Worm (Caenorhabditis elegans): ENCODE results near the gene Y22D7AL.7.

Y22D7AL.7 gene

DNA sequence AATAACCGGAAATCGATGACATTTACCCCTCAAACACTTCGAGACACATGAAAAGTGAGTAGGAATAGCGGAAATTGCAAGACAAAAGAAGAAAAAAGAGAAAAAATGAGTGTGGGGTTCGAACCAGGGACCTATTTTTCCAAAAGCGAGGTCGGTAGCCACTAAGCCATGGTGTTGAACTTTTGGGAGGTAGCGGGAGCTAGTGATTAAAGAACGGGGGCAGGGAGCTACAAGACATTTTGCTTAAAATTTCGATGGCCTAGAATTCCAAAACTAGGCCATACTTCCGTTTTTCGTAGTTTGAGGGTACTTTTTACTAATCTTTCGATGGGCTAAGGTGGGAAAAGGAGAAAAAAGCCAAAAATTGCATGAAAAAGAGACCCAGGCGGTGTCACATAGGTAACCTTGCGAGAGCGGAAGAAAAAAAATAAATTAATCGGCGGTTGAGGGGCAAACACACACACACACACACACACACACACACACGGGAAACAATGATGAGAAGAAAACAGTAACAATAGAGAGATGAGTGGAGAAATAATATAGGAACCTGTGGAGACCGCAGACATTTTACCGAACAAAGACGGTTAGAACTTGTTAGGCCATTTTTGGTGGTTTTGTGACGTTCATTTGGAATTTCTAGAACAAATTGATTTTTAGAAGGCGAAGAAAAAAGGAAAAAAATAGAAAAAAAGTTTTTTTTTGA, 25.1 kb downstream of the Y22D7AL.7 start (continued):
- TF ChIP-seq sma-3 (GFP tag; optimal IDR thresholded peaks at IDR 0.05): no peak
- TF ChIP-seq ztf-1 (GFP tag; conservative IDR thresholded peaks at IDR 0.05): no peak
- no peak for TF ChIP-seq aly-2 (tag; optimal IDR thresholded peaks at IDR 0.05)
- no peak for TF ChIP-seq unc-39 (tag; optimal IDR thresholded peaks at IDR 0.05)
- no peak for TF ChIP-seq peb-1 (tag; optimal IDR thresholded peaks at IDR 0.05)

DNA sequence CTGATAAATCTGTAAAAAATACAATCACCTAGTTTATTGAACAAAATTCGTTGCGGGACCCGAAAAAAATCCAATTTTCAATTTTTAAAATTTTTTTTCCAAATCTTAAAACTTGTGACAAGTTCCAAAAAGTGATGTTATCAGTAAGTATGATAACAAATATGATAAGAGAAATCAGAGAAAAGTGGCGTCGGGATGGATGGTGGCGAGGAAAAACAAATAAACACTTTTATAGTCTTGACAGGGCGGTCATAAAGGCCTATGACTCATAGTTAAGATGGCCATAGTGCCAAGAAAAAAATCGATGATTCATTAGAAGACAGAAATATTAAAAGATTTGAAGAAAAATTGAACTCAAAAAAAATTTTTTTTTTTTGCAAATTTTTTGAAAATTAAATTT, 26.1 kb downstream of the Y22D7AL.7 start:
- TF ChIP-seq fos-1 (tag; optimal IDR thresholded peaks at IDR 0.05) (peak; percentile 93), ama-1 (optimal IDR thresholded peaks at IDR 0.05) (no peak), nhr-77 (tag; optimal IDR thresholded peaks at IDR 0.05) (no peak), crh-2 (tag; optimal IDR thresholded peaks at IDR 0.05) (peak; percentile 2), sma-3 (GFP tag; optimal IDR thresholded peaks at IDR 0.05) (peak; percentile 25), sma-9 (GFP tag; optimal IDR thresholded peaks at IDR 0.05) (peak; percentile 30), sma-9 (tag; optimal IDR thresholded peaks at IDR 0.05) (no peak)

DNA sequence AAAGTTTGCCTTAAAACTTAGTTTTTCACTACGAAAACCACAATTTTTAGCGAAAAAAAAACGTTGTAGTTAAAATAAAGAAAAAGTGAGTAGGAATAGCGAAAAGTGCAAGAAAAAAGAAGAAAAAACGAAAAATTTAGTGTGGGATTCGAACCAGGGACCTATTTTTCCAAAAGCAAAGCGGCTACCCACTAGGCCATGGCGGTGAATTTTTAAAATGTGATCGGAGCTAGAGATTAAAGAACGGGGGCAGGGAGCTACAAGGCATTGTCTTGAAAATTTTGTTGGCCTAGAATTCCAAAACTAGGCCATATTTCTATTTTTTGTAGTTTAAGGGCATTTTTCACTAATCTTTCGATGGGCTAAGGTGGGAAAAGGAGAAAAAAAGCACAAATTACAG, 27.2 kb downstream of the Y22D7AL.7 start:
- no peak for TF ChIP-seq unc-39 (tag; optimal IDR thresholded peaks at IDR 0.05)

DNA sequence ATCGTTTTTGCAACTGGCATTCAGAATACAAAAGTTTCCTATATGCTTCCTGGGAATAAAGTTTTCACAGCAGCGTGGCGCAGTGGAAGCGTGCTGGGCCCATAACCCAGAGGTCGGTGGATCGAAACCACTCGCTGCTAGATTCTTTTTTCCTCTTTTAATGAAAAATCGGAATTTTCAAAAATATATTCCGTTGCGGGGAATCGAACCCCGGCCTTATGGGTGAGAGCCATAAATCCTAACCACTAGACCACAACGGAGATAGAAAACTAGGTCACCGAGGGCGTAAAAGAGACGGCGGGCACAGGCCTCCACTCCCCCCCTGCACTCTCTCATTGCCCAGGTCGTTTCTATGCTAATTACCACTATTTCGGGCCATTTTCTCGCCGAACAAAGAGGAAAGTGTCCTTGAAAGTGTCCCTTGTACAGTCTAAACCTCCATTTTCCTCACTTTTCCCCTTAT, 28.0 kb downstream of the Y22D7AL.7 start, which contains the start of gene Y22D7AL.6:
TSS of gene Y22D7AL.6 (plus strand) at position 413 of the 463 bp plus-strand sequence.
- TF ChIP-seq unc-39 (tag; optimal IDR thresholded peaks at IDR 0.05) (no peak), lin-11 (tag; optimal IDR thresholded peaks at IDR 0.05) (peak; percentile 14), sma-9 (GFP tag; optimal IDR thresholded peaks at IDR 0.05) (peak; percentile 6), sma-9 (tag; optimal IDR thresholded peaks at IDR 0.05) (no peak), nhr-6 (tag; optimal IDR thresholded peaks at IDR 0.05) (no peak), snpc-4 (tag; optimal IDR thresholded peaks at IDR 0.05) (no peak), blmp-1 (tag; optimal IDR thresholded peaks at IDR 0.05; ENCODE audit: insufficient read depth) (peak; percentile 21), F13H6.1 (tag; optimal IDR thresholded peaks at IDR 0.05) (peak; percentile 19), unc-55 (GFP tag; optimal IDR thresholded peaks at IDR 0.05) (peak; percentile 3), lin-13 (GFP tag; optimal IDR thresholded peaks at IDR 0.05) (peak; percentile 35), ama-1 (optimal IDR thresholded peaks at IDR 0.05) (no peak), gmeb-1 (tag; optimal IDR thresholded peaks at IDR 0.05) (peak; percentile 37), C34F6.9 (tag; optimal IDR thresholded peaks at IDR 0.05) (peak; percentile 5), Y55F3AM.14 (GFP tag; optimal IDR thresholded peaks at IDR 0.05) (peak; percentile 46), lsy-2 (tag; optimal IDR thresholded peaks at IDR 0.05) (peak; percentile 24 to 47)

DNA sequence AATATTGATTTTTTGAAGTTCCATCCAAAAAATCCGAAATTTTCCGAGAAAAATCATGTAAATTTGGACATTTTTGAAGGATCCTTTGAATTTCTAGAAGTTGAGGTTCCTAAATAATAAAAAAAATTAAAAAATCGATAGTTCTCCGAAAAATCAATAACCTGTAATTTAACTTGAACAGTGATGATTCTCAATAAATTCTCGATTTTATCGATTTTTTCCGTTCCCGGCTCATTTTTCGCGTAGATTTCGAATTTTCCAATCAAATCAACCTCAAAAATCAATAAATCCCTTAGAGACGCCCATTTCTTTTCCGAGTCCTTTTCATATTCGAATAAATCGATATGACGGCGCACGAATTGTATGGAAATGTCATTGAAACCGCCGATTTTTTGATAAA, 31.1 kb downstream of the Y22D7AL.7 start:
- no peak for TF ChIP-seq ztf-4 (tag; optimal IDR thresholded peaks at IDR 0.05)
- TF ChIP-seq ama-1 (optimal IDR thresholded peaks at IDR 0.05): no peak

DNA sequence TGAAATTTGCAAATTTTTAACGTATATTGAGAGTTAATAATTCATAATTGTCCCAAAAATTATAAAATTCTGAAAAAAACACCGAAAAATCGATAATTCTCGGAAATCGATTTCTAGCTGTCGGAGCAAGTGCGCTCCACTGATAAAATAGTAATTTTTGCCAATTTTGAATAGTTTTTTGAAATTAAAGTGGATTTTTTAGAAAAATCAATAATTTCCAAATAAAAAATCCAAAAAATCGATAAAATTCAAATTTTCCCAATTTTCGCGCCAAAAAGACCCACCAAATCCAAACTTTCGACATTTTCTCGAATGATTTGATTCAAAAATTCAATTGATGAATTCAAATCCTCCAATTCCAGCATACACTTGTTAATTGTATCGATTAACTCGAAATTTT, 34.4 kb downstream of the Y22D7AL.7 start:
- TF ChIP-seq nhr-237 (tag; optimal IDR thresholded peaks at IDR 0.05) (no peak), alr-1 (tag; optimal IDR thresholded peaks at IDR 0.05) (no peak), elt-1 (tag; optimal IDR thresholded peaks at IDR 0.05) (no peak), gmeb-1 (tag; optimal IDR thresholded peaks at IDR 0.05) (no peak), egl-27 (tag; optimal IDR thresholded peaks at IDR 0.05) (no peak), snpc-4 (tag; optimal IDR thresholded peaks at IDR 0.05) (no peak)

DNA sequence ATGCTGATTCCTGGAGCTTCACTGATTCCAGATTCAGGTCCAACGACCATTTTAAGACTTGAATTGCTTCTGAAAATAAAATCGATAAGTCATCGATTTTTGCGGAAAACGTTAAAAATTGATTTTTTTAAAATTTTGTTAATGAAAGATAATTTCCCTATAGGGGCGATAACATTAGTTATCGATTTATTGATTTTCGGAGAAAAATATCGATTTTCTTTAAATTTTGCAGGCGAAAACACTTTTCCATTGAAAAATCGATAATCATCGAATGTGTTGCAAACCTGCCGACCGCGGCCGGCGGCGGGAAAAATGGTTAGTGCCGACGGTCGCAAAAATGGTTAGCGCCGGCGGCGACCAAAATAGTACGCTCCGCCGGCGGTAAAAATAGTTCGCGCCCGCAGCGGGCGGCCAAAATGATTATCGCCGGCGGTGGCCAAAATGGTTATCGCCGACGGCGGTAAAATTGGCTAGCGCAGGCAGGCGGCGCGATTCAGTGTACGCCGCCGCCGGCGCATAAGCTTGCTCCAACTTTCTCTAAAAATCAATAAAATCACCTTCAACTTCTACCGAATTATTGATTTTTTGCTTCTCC, 36.5 kb downstream of the Y22D7AL.7 start:
- TF ChIP-seq C34F6.9 (tag; optimal IDR thresholded peaks at IDR 0.05): no peak

DNA sequence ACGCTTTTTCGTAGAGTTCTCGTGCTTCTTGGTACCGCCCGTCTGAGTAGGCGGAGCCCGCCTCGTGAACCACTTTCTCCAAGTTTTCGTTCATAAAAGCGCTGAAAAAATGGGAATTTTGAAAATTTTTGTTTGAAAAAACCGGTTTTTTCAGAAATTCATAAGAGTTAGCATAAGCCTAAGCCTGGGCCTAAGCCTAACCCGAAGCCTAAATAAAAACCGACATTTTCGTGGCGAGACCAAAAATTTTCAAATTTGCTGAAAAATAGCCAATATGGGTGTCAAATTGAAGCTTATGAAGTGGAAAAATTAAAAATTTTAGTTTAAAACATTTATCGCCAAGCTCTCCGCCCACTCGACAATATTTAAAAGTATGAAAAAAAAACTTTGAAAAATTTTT, 37.4 kb downstream of the Y22D7AL.7 start, which contains the start of gene Y22D7AL.9:
TSS of gene Y22D7AL.9 (minus strand) at position 101 of the 400 bp plus-strand sequence.
- no peak for TF ChIP-seq sma-9 (GFP tag; optimal IDR thresholded peaks at IDR 0.05)
- TF ChIP-seq sma-9 (tag; optimal IDR thresholded peaks at IDR 0.05): no peak
- TF ChIP-seq unc-55 (GFP tag; optimal IDR thresholded peaks at IDR 0.05): no peak
- TF ChIP-seq nhr-12 (tag; optimal IDR thresholded peaks at IDR 0.05): no peak
- TF ChIP-seq elt-1 (tag; optimal IDR thresholded peaks at IDR 0.05): no peak

Measured in whole organism, L2 larva.